Fruit fly (Drosophila melanogaster) whole organism, embryonic: Measurements from ENCODE around the gene Pk34A.

Source experiments
- Atf6 ChIP-seq: fragments of 200-800 bp; sonication (Bioruptor generic); IDR thresholded peaks from 2 replicates; pipeline ENCODE4 v1.3.6; 2022; ENCODE audit warnings: missing biosample characterization, missing genetic modification characterization
- CG10274 ChIP-seq: fragments of 200-800 bp; sonication (Bioruptor generic); optimal IDR thresholded peaks from 3 replicates; lab custom pipeline; 2017; ENCODE audit warnings: missing biosample characterization, mild to moderate bottlenecking, missing genetic modification characterization
- CG11504 ChIP-seq: fragments of 200-800 bp; sonication (Bioruptor generic); optimal IDR thresholded peaks from 3 replicates; lab custom pipeline; 2019; ENCODE audit warnings: missing biosample characterization, mild to moderate bottlenecking, missing genetic modification characterization, moderate library complexity
- CG12391 ChIP-seq: fragments of 200-800 bp; sonication (Bioruptor generic); optimal IDR thresholded peaks from 3 replicates; lab custom pipeline; 2018; ENCODE audit warnings: missing biosample characterization, mild to moderate bottlenecking, missing genetic modification characterization, moderate library complexity
- CG13424 ChIP-seq: fragments of 200-800 bp; sonication (Bioruptor generic); optimal IDR thresholded peaks from 2 replicates; lab custom pipeline; 2019; ENCODE audit warnings: missing biosample characterization, mild to moderate bottlenecking, missing genetic modification characterization, moderate library complexity
- CG14050 ChIP-seq: fragments of 200-800 bp; sonication (Bioruptor generic); IDR thresholded peaks from 3 replicates; pipeline ENCODE4 v1.3.6; 2022; ENCODE audit warnings: missing biosample characterization, missing genetic modification characterization
- CG15514 ChIP-seq: fragments of 200-800 bp; sonication (Bioruptor generic); optimal IDR thresholded peaks from 3 replicates; lab custom pipeline; 2017; ENCODE audit warnings: missing biosample characterization, missing genetic modification characterization, mild to moderate bottlenecking, moderate library complexity, missing genetic modification reagents
- CG16813 ChIP-seq: fragments of 200-800 bp; sonication (Bioruptor generic); IDR thresholded peaks from 3 replicates; pipeline ENCODE4 v1.3.6; 2022; ENCODE audit warnings: missing biosample characterization, missing genetic modification characterization; ENCODE audit not compliant: partially characterized antibody
- CG17328 ChIP-seq: fragments of 200-800 bp; sonication (Bioruptor generic); IDR thresholded peaks from 2 replicates; pipeline ENCODE4 v1.3.6; 2022; ENCODE audit warnings: missing biosample characterization, missing genetic modification characterization
- CG17361 ChIP-seq: fragments of 200-800 bp; sonication (Bioruptor generic); IDR thresholded peaks from 3 replicates; pipeline ENCODE4 v1.3.6; 2022; ENCODE audit warnings: missing biosample characterization, missing genetic modification characterization
- CG17829 ChIP-seq: fragments of 200-800 bp; optimal IDR thresholded peaks from 2 replicates; lab custom pipeline; 2019; ENCODE audit warnings: missing biosample characterization, mild to moderate bottlenecking, missing genetic modification characterization, moderate library complexity
- CG2202 ChIP-seq: fragments of 200-800 bp; sonication (Bioruptor generic); optimal IDR thresholded peaks from 2 replicates; lab custom pipeline; 2018; ENCODE audit warnings: missing biosample characterization, mild to moderate bottlenecking, missing genetic modification characterization
- CG3726 ChIP-seq: fragments of 200-800 bp; sonication (Bioruptor generic); IDR thresholded peaks from 3 replicates; pipeline ENCODE4, ENCODE4 v1.3.6; 2022; ENCODE audit warnings: missing biosample characterization, missing genetic modification characterization
- CG4328 ChIP-seq: fragments of 200-800 bp; sonication (Bioruptor generic); optimal IDR thresholded peaks from 3 replicates; lab custom pipeline; 2017; ENCODE audit warnings: missing biosample characterization, missing genetic modification reagents, missing genetic modification characterization
- CG5180 ChIP-seq: fragments of 200-800 bp; sonication (Bioruptor generic); optimal IDR thresholded peaks from 3 replicates; lab custom pipeline; 2017; ENCODE audit warnings: missing biosample characterization, missing genetic modification characterization, mild to moderate bottlenecking, moderate library complexity, missing genetic modification reagents
- CG7271 ChIP-seq: fragments of 200-800 bp; sonication (Bioruptor generic); optimal IDR thresholded peaks from 2 replicates; lab custom pipeline; 2018; ENCODE audit warnings: missing biosample characterization, mild to moderate bottlenecking, missing genetic modification characterization, moderate library complexity
- CTCF ChIP-seq: fragments of 200-800 bp; sonication (Bioruptor generic); optimal IDR thresholded peaks from 2 replicates; lab custom pipeline; 2017; ENCODE audit warnings: missing biosample characterization, mild to moderate bottlenecking, missing genetic modification characterization, moderate library complexity
- Dbx ChIP-seq: fragments of 200-800 bp; sonication (Bioruptor generic); IDR thresholded peaks from 3 replicates; pipeline ENCODE4 v1.3.6; 2022; ENCODE audit warnings: missing biosample characterization, missing genetic modification characterization
- HLH3B ChIP-seq: fragments of 200-800 bp; sonication (Bioruptor generic); IDR thresholded peaks from 2 replicates; pipeline ENCODE4 v1.3.6; 2022; ENCODE audit warnings: missing biosample characterization, missing genetic modification characterization
- Hr78 ChIP-seq, 2 experiments: fragments of 200-800 bp in 1 of 2; fragments of >200 bp in 1 of 2; sonication (Bioruptor generic) in 1 of 2; optimal IDR thresholded peaks; 2 replicates each; lab custom pipeline; 2017 to 2019; ENCODE audit warnings: missing biosample characterization in 2 of 2, missing genetic modification characterization in 2 of 2, mild to moderate bottlenecking in 1 of 2, moderate library complexity in 1 of 2
- Med ChIP-seq: fragments of 200-800 bp; sonication (Bioruptor generic); peaks from one replicate; lab custom pipeline; 2016; ENCODE audit warnings: missing biosample characterization, missing genetic modification characterization, mild to moderate bottlenecking, inconsistent platforms, moderate library complexity
- Meics ChIP-seq: fragments of 200-800 bp; sonication (Bioruptor generic); optimal IDR thresholded peaks from 2 replicates; lab custom pipeline; 2017; ENCODE audit warnings: missing biosample characterization, mild to moderate bottlenecking, missing genetic modification characterization
- Mrtf ChIP-seq: fragments of 200-800 bp; sonication (Bioruptor generic); IDR thresholded peaks from 3 replicates; pipeline ENCODE4 v1.3.6; 2022; ENCODE audit warnings: missing biosample characterization, missing genetic modification characterization
- Neu2 ChIP-seq: fragments of 200-800 bp; sonication (Bioruptor generic); optimal IDR thresholded peaks from 3 replicates; lab custom pipeline; 2016; ENCODE audit warnings: missing biosample characterization, missing genetic modification characterization, borderline replicate concordance
- Nf-YB ChIP-seq: fragments of 200-800 bp; sonication (Bioruptor generic); optimal IDR thresholded peaks from 3 replicates; lab custom pipeline; 2019; ENCODE audit warnings: missing biosample characterization, mild to moderate bottlenecking, missing genetic modification characterization, moderate library complexity
- Nf-YC ChIP-seq: fragments of 200-800 bp; optimal IDR thresholded peaks from 3 replicates; lab custom pipeline; 2019; ENCODE audit warnings: missing biosample characterization, mild to moderate bottlenecking, missing genetic modification characterization, moderate library complexity
- Oli ChIP-seq: fragments of 200-800 bp; sonication (Bioruptor generic); optimal IDR thresholded peaks from 2 replicates; lab custom pipeline; 2018; ENCODE audit warnings: missing biosample characterization, mild to moderate bottlenecking, missing genetic modification characterization, moderate library complexity
- PHDP ChIP-seq: fragments of 200-800 bp; sonication (Bioruptor generic); optimal IDR thresholded peaks from 3 replicates; lab custom pipeline; 2018; ENCODE audit warnings: missing biosample characterization, mild to moderate bottlenecking, missing genetic modification characterization, moderate library complexity
- ab ChIP-seq: fragments of 200-800 bp; sonication (Bioruptor generic); optimal IDR thresholded peaks from 2 replicates; lab custom pipeline; 2016; ENCODE audit warnings: missing biosample characterization, missing genetic modification characterization
- br ChIP-seq: fragments of >200 bp; optimal IDR thresholded peaks from 2 replicates; lab custom pipeline; 2017
- chinmo ChIP-seq: fragments of 200-800 bp; sonication (Bioruptor generic); IDR thresholded peaks from 4 replicates; pipeline ENCODE4 v1.3.6; 2022; ENCODE audit warnings: missing biosample characterization, missing genetic modification characterization; ENCODE audit not compliant: partially characterized antibody
- dpn ChIP-seq, 2 experiments: fragments of 200-800 bp; sonication (Bioruptor generic); optimal IDR thresholded peaks; 3 replicates each; lab custom pipeline; 2016; ENCODE audit warnings: missing biosample characterization in 2 of 2, missing genetic modification characterization in 2 of 2
- en ChIP-seq: fragments of 200-800 bp; sonication (Bioruptor generic); optimal IDR thresholded peaks from 2 replicates; lab custom pipeline; 2016; ENCODE audit warnings: missing biosample characterization, missing genetic modification characterization
- esg ChIP-seq: fragments of 200-800 bp; sonication (Bioruptor generic); conservative IDR thresholded peaks from 2 replicates; pipeline ENCODE4 v1.3.6; 2022; ENCODE audit warnings: missing biosample characterization, missing genetic modification characterization
- fd96Cb ChIP-seq: fragments of 200-800 bp; sonication (Bioruptor generic); optimal IDR thresholded peaks from 2 replicates; lab custom pipeline; 2018; ENCODE audit warnings: missing biosample characterization, mild to moderate bottlenecking, missing genetic modification characterization, moderate library complexity
- hkb ChIP-seq, 2 experiments: fragments of 200-800 bp in 1 of 2; fragments of >200 bp in 1 of 2; sonication (Bioruptor generic) in 1 of 2; IDR thresholded peaks in 1 of 2; optimal IDR thresholded peaks in 1 of 2; 2 replicates each; pipeline versions ENCODE4 v1.3.6 to Lab custom; 2017 to 2022; ENCODE audit warnings: missing biosample characterization in 1 of 2, missing genetic modification characterization in 1 of 2
- lab ChIP-seq: fragments of 200-800 bp; sonication (Bioruptor generic); optimal IDR thresholded peaks from 3 replicates; lab custom pipeline; 2017; ENCODE audit warnings: missing biosample characterization, missing genetic modification characterization, mild to moderate bottlenecking, moderate library complexity, missing genetic modification reagents
- lbe ChIP-seq: fragments of 200-800 bp; sonication (Bioruptor generic); optimal IDR thresholded peaks from 2 replicates; lab custom pipeline; 2016; ENCODE audit warnings: missing biosample characterization, mild to moderate bottlenecking, missing genetic modification characterization
- mam ChIP-seq: fragments of 200-800 bp; sonication (Bioruptor generic); optimal IDR thresholded peaks from 3 replicates; lab custom pipeline; 2016; ENCODE audit warnings: missing biosample characterization, missing genetic modification characterization
- nom ChIP-seq: fragments of 200-800 bp; sonication (Bioruptor generic); optimal IDR thresholded peaks from 2 replicates; lab custom pipeline; 2017; ENCODE audit warnings: missing biosample characterization, missing genetic modification characterization, mild to moderate bottlenecking, moderate library complexity, missing genetic modification reagents
- unc-4 ChIP-seq: fragments of 200-800 bp; sonication (Bioruptor generic); IDR thresholded peaks from 2 replicates; pipeline ENCODE4 v1.3.6; 2022; ENCODE audit warnings: missing biosample characterization, missing genetic modification characterization; ENCODE audit not compliant: partially characterized antibody
- unpg ChIP-seq: fragments of 200-800 bp; sonication (Bioruptor generic); optimal IDR thresholded peaks from 3 replicates; lab custom pipeline; 2018; ENCODE audit warnings: missing biosample characterization, mild to moderate bottlenecking, missing genetic modification characterization, moderate library complexity
- wek ChIP-seq: fragments of 200-800 bp; sonication (Bioruptor generic); optimal IDR thresholded peaks from 3 replicates; lab custom pipeline; 2018; ENCODE audit warnings: missing biosample characterization, mild to moderate bottlenecking, missing genetic modification characterization, moderate library complexity
- zen2 ChIP-seq: fragments of 200-800 bp; sonication (Bioruptor generic); IDR thresholded peaks from 3 replicates; pipeline ENCODE4 v1.3.6; 2022; ENCODE audit warnings: missing biosample characterization, missing genetic modification characterization; ENCODE audit not compliant: partially characterized antibody

Pk34A gene

dm6 chr2L:13145035-13145683, 13.5 kb upstream of the Pk34A start (continued):
- TF ChIP-seq Hr78 (GFP tag; optimal IDR thresholded peaks at IDR 0.05; lab: Kevin White, UChicago) (peak in 1 of 2 experiments; percentile 17), Mrtf (GFP tag; lab: Robert Waterston, UW) (peak; percentile 80; the same call in 2 of the 3 replicates), wek (no peak), CG15514 (peak; percentile 68), Atf6 (GFP tag; lab: Robert Waterston, UW) (peak; percentile 85), esg (GFP tag; lab: Robert Waterston, UW) (peak; percentile 79)

dm6 chr2L:13146254-13146653, 12.4 kb upstream of the Pk34A start:
- TF ChIP-seq mam (GFP tag; lab: Kevin White, UChicago): no peak
- TF ChIP-seq CG17361 (GFP tag; lab: Robert Waterston, UW): 0 out of 3 replicates have a peak, but pooled peaks have one; percentile 14
- no peak for TF ChIP-seq en (GFP tag; lab: Kevin White, UChicago)
- TF ChIP-seq CG11504 (tag; lab: Kevin White, UChicago): peak; percentile 12
- no peak for TF ChIP-seq CG7271 (tag; lab: Kevin White, UChicago)
- TF ChIP-seq nom: peak; percentile 14
- TF ChIP-seq CG17829 (tag; lab: Kevin White, UChicago): no peak
- TF ChIP-seq Med: peak; percentile 9
- TF ChIP-seq lab (GFP tag; lab: Kevin White, UChicago): no peak
- TF ChIP-seq CG3726 (GFP tag; lab: Robert Waterston, UW): 0 out of 3 replicates have a peak, but pooled peaks have one; percentile 32

DNA sequence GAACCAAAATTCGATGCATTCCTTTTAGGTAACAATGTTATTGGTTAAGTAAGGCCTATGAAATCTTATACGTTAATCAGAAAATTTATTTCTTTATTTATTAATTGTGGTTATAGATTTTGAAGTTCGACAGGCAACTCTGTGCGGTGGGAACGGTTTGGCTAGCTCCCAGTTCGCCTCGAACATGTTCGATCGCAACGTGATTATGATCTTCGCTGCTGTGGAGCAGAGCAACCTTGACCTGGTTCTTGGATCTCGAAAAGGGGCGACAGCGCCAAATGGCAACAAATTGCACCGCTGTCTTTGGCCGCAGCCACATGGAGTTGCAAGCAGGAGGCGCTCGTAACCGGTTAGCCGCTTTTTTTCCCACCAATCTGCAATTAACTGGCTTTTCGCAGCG, 4.3 kb upstream of the Pk34A start:
- TF ChIP-seq CG5180: peak; percentile 91
- no peak for TF ChIP-seq Dbx (GFP tag; lab: Robert Waterston, UW)
- TF ChIP-seq CG16813 (GFP tag; lab: Robert Waterston, UW): no peak
- peak; percentile 31; the same call in 1 of the 2 replicates for TF ChIP-seq HLH3B (GFP tag; lab: Robert Waterston, UW)
- peak; percentile 41 for TF ChIP-seq Med
- 0 out of 2 replicates have a peak, but pooled peaks have one; percentile 23 for TF ChIP-seq CG17328 (GFP tag; lab: Robert Waterston, UW)
- TF ChIP-seq, all 482 proteins: peak for 4

DNA sequence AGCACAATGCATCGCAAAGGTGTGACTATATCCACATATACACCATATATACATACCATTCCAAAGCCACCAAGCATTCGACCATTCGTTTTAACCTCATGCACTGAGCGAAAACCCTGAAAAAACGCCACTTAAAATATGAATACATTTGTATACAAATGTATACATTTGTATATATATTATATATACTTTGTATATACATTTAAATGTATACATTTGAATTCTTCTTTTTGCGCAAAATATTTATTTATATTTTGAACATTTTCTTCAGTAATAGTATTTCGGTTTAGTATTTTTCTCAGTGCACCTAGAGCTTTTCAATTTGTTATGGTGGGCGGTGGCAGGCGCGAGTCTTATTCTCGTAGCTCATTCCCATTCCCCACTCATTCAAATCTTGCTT, 2.3 kb upstream of the Pk34A start:
- TF ChIP-seq dpn (GFP tag; optimal IDR thresholded peaks at IDR 0.05; lab: Kevin White, UChicago): no peak
- no peak for TF ChIP-seq br (lab: Kevin White, UChicago)
- TF ChIP-seq ab (GFP tag; lab: Kevin White, UChicago): no peak
- TF ChIP-seq hkb (optimal IDR thresholded peaks at IDR 0.05; lab: Kevin White, UChicago): no peak
- TF ChIP-seq hkb (GFP tag; IDR thresholded peaks at IDR 0.05; lab: Robert Waterston, UW): peak; percentile 57
- TF ChIP-seq CTCF: no peak
- peak; percentile 46 for TF ChIP-seq PHDP (tag; lab: Kevin White, UChicago)
- peak; percentile 24 for TF ChIP-seq unpg
- no peak for TF ChIP-seq Neu2
- 0 out of 4 replicates have a peak, but pooled peaks have one; percentile 48 for TF ChIP-seq chinmo (GFP tag; lab: Robert Waterston, UW)
- TF ChIP-seq CG2202 (tag; lab: Kevin White, UChicago): no peak
- peak; percentile 3 for TF ChIP-seq fd96Cb (tag; lab: Kevin White, UChicago)
- no peak for TF ChIP-seq CG4328 (GFP tag; lab: Kevin White, UChicago)
- peak; percentile 40 for TF ChIP-seq CG13424 (tag; lab: Kevin White, UChicago)
- TF ChIP-seq Nf-YB: no peak
- TF ChIP-seq Med: no peak
- TF ChIP-seq Nf-YC (tag; lab: Kevin White, UChicago): peak; percentile 26
- TF ChIP-seq CG14050 (GFP tag; lab: Robert Waterston, UW): no peak
- peak; percentile 28 for TF ChIP-seq Oli (tag; lab: Kevin White, UChicago)
- peak; percentile 24 for TF ChIP-seq Meics
- TF ChIP-seq zen2: no peak
- no peak for TF ChIP-seq unc-4 (GFP tag; lab: Robert Waterston, UW)
- no peak for TF ChIP-seq lbe (GFP tag; lab: Kevin White, UChicago)
- peak; percentile 22 for TF ChIP-seq CG12391 (tag; lab: Kevin White, UChicago)
- TF ChIP-seq CG10274 (GFP tag; lab: Kevin White, UChicago): no peak
